Fruit fly (Drosophila melanogaster): ENCODE results near the gene CG3769.

Gene CG3769

dm6 chr2L:9460092-9460473, 24.9 kb downstream of the CG3769 start:
- TF ChIP-seq CG32121 (GFP tag; IDR thresholded peaks at IDR 0.05) (no peak), CG12605 (GFP tag; IDR thresholded peaks at IDR 0.05) (no peak), CG4496 (GFP tag; IDR thresholded peaks at IDR 0.05) (no peak; the same call in 2 of the 3 replicates), Pif1A (GFP tag; optimal IDR thresholded peaks at IDR 0.05) (no peak), CG10348 (GFP tag; IDR thresholded peaks at IDR 0.05) (no peak), gl (tag; optimal IDR thresholded peaks at IDR 0.05) (no peak), D1 (tag; optimal IDR thresholded peaks at IDR 0.05) (no peak), EcR (GFP tag; optimal IDR thresholded peaks at IDR 0.05) (no peak), fd96Ca (GFP tag; IDR thresholded peaks at IDR 0.05) (no peak), CG9948 (tag; optimal IDR thresholded peaks at IDR 0.05) (no peak), CG8159 (tag; optimal IDR thresholded peaks at IDR 0.05) (no peak), CG14655 (GFP tag; optimal IDR thresholded peaks at IDR 0.05) (no peak), Ets98B (GFP tag; IDR thresholded peaks at IDR 0.05) (no peak), Pif1B (GFP tag; optimal IDR thresholded peaks at IDR 0.05) (no peak), rn (GFP tag; IDR thresholded peaks at IDR 0.05) (no peak), CG34367 (tag; optimal IDR thresholded peaks at IDR 0.05) (no peak), Snoo (tag; optimal IDR thresholded peaks at IDR 0.05) (no peak), CG15710 (tag; optimal IDR thresholded peaks at IDR 0.05) (no peak), CG8301 (tag; optimal IDR thresholded peaks at IDR 0.05) (no peak)

dm6 chr2L:9464455-9465063, 29.4 kb downstream of the CG3769 start:
- no peak for TF ChIP-seq Ets98B (GFP tag; IDR thresholded peaks at IDR 0.05)

dm6 chr2L:9467392-9467791, 32.2 kb downstream of the CG3769 start:
- TF ChIP-seq CG32121 (GFP tag; IDR thresholded peaks at IDR 0.05) (no peak), CG34367 (tag; optimal IDR thresholded peaks at IDR 0.05) (no peak), CG4496 (GFP tag; IDR thresholded peaks at IDR 0.05) (no peak), CG17806 (tag; optimal IDR thresholded peaks at IDR 0.05) (no peak)

Measured in whole organism, pupa.